Worm (Caenorhabditis elegans) whole organism, dauer: ENCODE data around the gene rps-22.

ENCODE experiments used
- unc-62 ChIP-seq: sonication (generic microtip); optimal IDR thresholded peaks from 2 replicates; lab custom pipeline; 2017; ENCODE audit warnings: missing biosample characterization, missing genetic modification reagents, missing genetic modification characterization

The rps-22 gene

ce11 chrIII:1950236-1950635 lies at the start of gene rps-22, which contains the start of gene polh-1:
rps-22 (plus strand) TSS chrIII:1950535.
polh-1 (minus strand) TSS chrIII:1950269.
- TF ChIP-seq unc-62, result no peak

ce11 chrIII:1903966-1904365 lies 46.4 kb upstream of the rps-22 start:
- TF ChIP-seq unc-62, result no peak

ce11 chrIII:1905589-1905988 lies 44.7 kb upstream of the rps-22 start, which contains the start of the genes B0524.6 and pqn-41:
B0524.6 (minus strand) TSS chrIII:1905640.
pqn-41 (plus strand) TSS chrIII:1905958.
- TF ChIP-seq unc-62, result no peak

ce11 chrIII:1918311-1918932 lies 31.9 kb upstream of the rps-22 start:
- no peak for TF ChIP-seq unc-62

ce11 chrIII:1921136-1921680 lies 29.1 kb upstream of the rps-22 start:
- peak; percentile 16 for TF ChIP-seq unc-62

- TF ChIP-seq unc-62, result no peak
These were observed 28.3 kb upstream of the rps-22 start for ce11 chrIII:1922081-1922480.

- TF ChIP-seq unc-62, result no peak
These were observed 27.8 kb upstream of the rps-22 start for ce11 chrIII:1922516-1922915.

ce11 chrIII:1923419-1924318 lies 26.7 kb upstream of the rps-22 start:
- TF ChIP-seq unc-62, result peak; percentile 46

- peak; percentile 55 for TF ChIP-seq unc-62
These were observed 25.2 kb upstream of the rps-22 start for ce11 chrIII:1925048-1925537.

ce11 chrIII:1925786-1926185 lies 24.5 kb upstream of the rps-22 start:
- TF ChIP-seq unc-62, result no peak

- TF ChIP-seq unc-62, result no peak
These were observed 23.9 kb upstream of the rps-22 start for ce11 chrIII:1926456-1926855.

- TF ChIP-seq unc-62, result no peak
These were observed 23.1 kb upstream of the rps-22 start for ce11 chrIII:1927230-1927629.

- TF ChIP-seq unc-62, result no peak
These were observed 21.4 kb upstream of the rps-22 start for ce11 chrIII:1928741-1929499.

- TF ChIP-seq unc-62, result no peak
These were observed 19.5 kb upstream of the rps-22 start for ce11 chrIII:1930714-1931273.

- TF ChIP-seq unc-62, result no peak
These were observed 18.8 kb upstream of the rps-22 start for ce11 chrIII:1931509-1931908.

- TF ChIP-seq unc-62, result no peak
These were observed 18.3 kb upstream of the rps-22 start for ce11 chrIII:1932018-1932417.
